Worm (Caenorhabditis elegans) whole organism, young adult: ENCODE measurements around the gene acy-3.

Experiments
- F33H1.4 ChIP-seq: fragments of 200-800 bp; sonication (Bioruptor generic); IDR thresholded peaks from 2 replicates; pipeline ENCODE4 v1.3.6; 2022; ENCODE audit warnings: missing genetic modification reagents, missing genetic modification characterization, missing compliant biosample characterization
- egrh-3 ChIP-seq: fragments of 200-800 bp; sonication (Bioruptor generic); IDR thresholded peaks from 2 replicates; pipeline ENCODE4 v1.3.6; 2022; ENCODE audit warnings: missing genetic modification reagents, missing genetic modification characterization, missing compliant biosample characterization
- lag-1 ChIP-seq: fragments of 200-800 bp; sonication (Bioruptor generic); IDR thresholded peaks from 2 replicates; pipeline ENCODE4 v1.3.6; 2022; ENCODE audit warnings: missing genetic modification reagents, missing genetic modification characterization, missing compliant biosample characterization
- snpc-1.1 ChIP-seq: sonication (generic microtip); optimal IDR thresholded peaks from 2 replicates; lab custom pipeline; 2017; ENCODE audit warnings: missing genetic modification characterization, mild to moderate bottlenecking, missing compliant biosample characterization, antibody characterized with exemption, moderate library complexity, missing genotype, missing genetic modification reagents; ENCODE audit not compliant: insufficient read depth

ce11 chrIII:3789688-3790371, 3.6 kb upstream of the acy-3 start:
- TF ChIP-seq egrh-3 (no peak), lag-1 (no peak), F33H1.4 (no peak), snpc-1.1 (tag; lab: Kevin White, UChicago) (no peak)
